Worm (Caenorhabditis elegans) whole organism, L1 larva: ENCODE measurements around the gene T09F3.5.
A peak's percentile ranks its signal among the peaks of the same experiment; 100 is the strongest.

Experiments
- C04F5.9 ChIP-seq: sonication (generic microtip); optimal IDR thresholded peaks from 2 replicates; lab custom pipeline; 2016; ENCODE audit warnings: missing genetic modification characterization, missing compliant biosample characterization
- C34B4.2 ChIP-seq: sonication (generic microtip); optimal IDR thresholded peaks from 2 replicates; lab custom pipeline; 2017; ENCODE audit warnings: mild to moderate bottlenecking, missing genetic modification characterization, missing compliant biosample characterization
- Y116A8C.19 ChIP-seq: sonication (generic microtip); optimal IDR thresholded peaks from 2 replicates; lab custom pipeline; 2016; ENCODE audit warnings: missing compliant biosample characterization, missing genetic modification characterization, borderline replicate concordance
- alr-1 ChIP-seq: fragments of 200-800 bp; sonication (Bioruptor generic); optimal IDR thresholded peaks from 2 replicates; lab custom pipeline; 2018; ENCODE audit warnings: borderline replicate concordance, mild to moderate bottlenecking, missing genetic modification characterization, missing compliant biosample characterization
- aly-2 ChIP-seq: fragments of 150-350 bp; optimal IDR thresholded peaks from 2 replicates; lab custom pipeline; 2014; ENCODE audit warnings: missing biosample characterization, missing genetic modification characterization
- ceh-63 ChIP-seq: fragments of 200-800 bp; sonication (Bioruptor generic); optimal IDR thresholded peaks from 2 replicates; lab custom pipeline; 2018; ENCODE audit warnings: mild to moderate bottlenecking, missing genetic modification characterization, missing compliant biosample characterization
- ceh-88 ChIP-seq: fragments of 200-800 bp; sonication (Bioruptor generic); IDR thresholded peaks from 2 replicates; pipeline ENCODE4 v1.3.6; 2022; ENCODE audit warnings: missing genetic modification characterization, missing compliant biosample characterization
- ceh-90 ChIP-seq: sonication (generic microtip); optimal IDR thresholded peaks from 2 replicates; lab custom pipeline; 2016; ENCODE audit warnings: missing genetic modification characterization, missing compliant biosample characterization
- dpl-1 ChIP-seq, 3 experiments: fragments of 150-350 bp in 2 of 3; sonication (generic microtip) in 1 of 3; optimal IDR thresholded peaks; 2 replicates each; lab custom pipeline; 2014 to 2017; ENCODE audit warnings: missing biosample characterization in 3 of 3, missing genetic modification characterization in 3 of 3, missing genetic modification reagents in 3 of 3
- dsc-1 ChIP-seq: sonication (generic microtip); optimal IDR thresholded peaks from 2 replicates; lab custom pipeline; 2016; ENCODE audit warnings: mild to moderate bottlenecking, missing genetic modification characterization, missing compliant biosample characterization
- efl-1 ChIP-seq, 4 experiments: fragments of 150-350 bp; optimal IDR thresholded peaks in 3 of 4; peaks in 1 of 4; 1 replicate in 1 of 4; 2 replicates in 3 of 4; lab custom pipeline; 2014; ENCODE audit warnings: missing biosample characterization in 2 of 4, missing genetic modification characterization in 2 of 4, missing genetic modification reagents in 2 of 4
- egl-13 ChIP-seq: sonication (generic microtip); optimal IDR thresholded peaks from 2 replicates; lab custom pipeline; 2016; ENCODE audit warnings: missing genotype, missing genetic modification reagents, missing genetic modification characterization, missing compliant biosample characterization
- elt-3 ChIP-seq, 6 experiments: fragments of 150-350 bp in 1 of 6; sonication (generic microtip); optimal IDR thresholded peaks; 2 replicates each; lab custom pipeline; 2017 to 2018; ENCODE audit warnings: missing biosample characterization in 6 of 6, missing genetic modification characterization in 6 of 6, inconsistent platforms in 1 of 6
- ets-5 ChIP-seq: fragments of 200-800 bp; sonication (Bioruptor generic); IDR thresholded peaks from 2 replicates; pipeline ENCODE4 v1.3.6; 2022; ENCODE audit warnings: missing genetic modification characterization, missing compliant biosample characterization
- fkh-4 ChIP-seq: sonication (generic microtip); optimal IDR thresholded peaks from 2 replicates; lab custom pipeline; 2016; ENCODE audit warnings: missing compliant biosample characterization, missing genetic modification characterization, borderline replicate concordance
- fkh-8 ChIP-seq: sonication (generic microtip); optimal IDR thresholded peaks from 2 replicates; lab custom pipeline; 2016; ENCODE audit warnings: mild to moderate bottlenecking, missing genetic modification characterization, missing compliant biosample characterization
- grh-1 ChIP-seq: fragments of 200-800 bp; sonication (Bioruptor generic); IDR thresholded peaks from 2 replicates; pipeline ENCODE4 v1.3.6; 2022; ENCODE audit warnings: missing genetic modification reagents, missing genetic modification characterization, missing compliant biosample characterization
- hlh-4 ChIP-seq: sonication (generic microtip); optimal IDR thresholded peaks from 2 replicates; lab custom pipeline; 2016; ENCODE audit warnings: mild to moderate bottlenecking, missing genetic modification characterization, missing compliant biosample characterization
- irx-1 ChIP-seq: sonication (generic microtip); optimal IDR thresholded peaks from 2 replicates; lab custom pipeline; 2016; ENCODE audit warnings: missing genetic modification characterization, missing compliant biosample characterization
- jun-1 ChIP-seq: fragments of 150-350 bp; optimal IDR thresholded peaks from 2 replicates; lab custom pipeline; 2014; ENCODE audit warnings: missing biosample characterization, missing genetic modification reagents, missing genetic modification characterization
- lin-14 ChIP-seq: fragments of 200-800 bp; sonication (Bioruptor generic); optimal IDR thresholded peaks from 2 replicates; lab custom pipeline; 2018; ENCODE audit warnings: mild to moderate bottlenecking, missing genetic modification characterization, moderate library complexity, missing compliant biosample characterization
- lin-15B ChIP-seq: fragments of 150-350 bp; sonication (generic microtip); optimal IDR thresholded peaks from 3 replicates; lab custom pipeline; 2014; ENCODE audit warnings: missing biosample characterization, missing genetic modification characterization
- lin-35 ChIP-seq, 2 experiments: fragments of 150-350 bp; optimal IDR thresholded peaks; 2 replicates each; lab custom pipeline; 2014; ENCODE audit warnings: missing biosample characterization in 2 of 2, missing genetic modification characterization in 2 of 2, missing genetic modification reagents in 2 of 2
- lin-39 ChIP-seq: fragments of 150-350 bp; optimal IDR thresholded peaks from 2 replicates; lab custom pipeline; 2014; ENCODE audit warnings: missing biosample characterization, missing genetic modification reagents, missing genetic modification characterization
- lsy-2 ChIP-seq, 2 experiments: fragments of 150-350 bp; optimal IDR thresholded peaks; 2 replicates each; lab custom pipeline; 2014; ENCODE audit warnings: missing biosample characterization in 2 of 2, missing genetic modification characterization in 2 of 2
- mdl-1 ChIP-seq, 2 experiments: fragments of 150-350 bp; optimal IDR thresholded peaks; 2 replicates each; lab custom pipeline; 2014 to 2017; ENCODE audit warnings: missing biosample characterization in 2 of 2, missing genetic modification characterization in 2 of 2, inconsistent platforms in 1 of 2
- mep-1 ChIP-seq: fragments of 150-350 bp; optimal IDR thresholded peaks from 2 replicates; lab custom pipeline; 2014; ENCODE audit warnings: missing biosample characterization, missing genetic modification characterization
- nhr-11 ChIP-seq: fragments of 150-350 bp; optimal IDR thresholded peaks from 2 replicates; lab custom pipeline; 2014; ENCODE audit warnings: missing biosample characterization, missing genetic modification characterization
- nhr-12 ChIP-seq: sonication (generic microtip); optimal IDR thresholded peaks from 2 replicates; lab custom pipeline; 2017; ENCODE audit warnings: missing biosample characterization, missing genetic modification characterization
- nhr-19 ChIP-seq: fragments of 200-800 bp; sonication (Bioruptor generic); conservative IDR thresholded peaks from 2 replicates; pipeline ENCODE4 v1.3.6; 2022; ENCODE audit warnings: missing genetic modification characterization, missing compliant biosample characterization
- nhr-20 ChIP-seq: sonication (generic microtip); optimal IDR thresholded peaks from 2 replicates; lab custom pipeline; 2016; ENCODE audit warnings: mild to moderate bottlenecking, missing genetic modification characterization, missing compliant biosample characterization
- nhr-237 ChIP-seq: fragments of 150-350 bp; optimal IDR thresholded peaks from 2 replicates; lab custom pipeline; 2014; ENCODE audit warnings: missing biosample characterization, missing genetic modification characterization
- nhr-28 ChIP-seq: fragments of 150-350 bp; optimal IDR thresholded peaks from 2 replicates; lab custom pipeline; 2014; ENCODE audit warnings: missing biosample characterization, missing genetic modification characterization
- nhr-71 ChIP-seq: sonication (generic microtip); optimal IDR thresholded peaks from 2 replicates; lab custom pipeline; 2016; ENCODE audit warnings: mild to moderate bottlenecking, missing genetic modification characterization, moderate library complexity, missing compliant biosample characterization
- nhr-76 ChIP-seq: sonication (generic microtip); optimal IDR thresholded peaks from 2 replicates; lab custom pipeline; 2017; ENCODE audit warnings: missing biosample characterization, missing genetic modification characterization
- nhr-77 ChIP-seq: fragments of 150-350 bp; optimal IDR thresholded peaks from 2 replicates; lab custom pipeline; 2014; ENCODE audit warnings: missing biosample characterization, missing genetic modification characterization
- nhr-84 ChIP-seq: sonication (generic microtip); optimal IDR thresholded peaks from 2 replicates; lab custom pipeline; 2017; ENCODE audit warnings: missing biosample characterization, missing genetic modification characterization
- pag-3 ChIP-seq: sonication (generic microtip); optimal IDR thresholded peaks from 2 replicates; lab custom pipeline; 2017; ENCODE audit warnings: missing genetic modification characterization, mild to moderate bottlenecking, missing compliant biosample characterization, antibody characterized with exemption, borderline replicate concordance; ENCODE audit not compliant: insufficient read depth
- pax-3 ChIP-seq: fragments of 200-800 bp; sonication (Bioruptor generic); optimal IDR thresholded peaks from 2 replicates; lab custom pipeline; 2018; ENCODE audit warnings: mild to moderate bottlenecking, missing genetic modification characterization, moderate library complexity, missing compliant biosample characterization
- pqm-1 ChIP-seq: sonication (generic microtip); optimal IDR thresholded peaks from 3 replicates; lab custom pipeline; 2017; ENCODE audit warnings: missing biosample characterization, missing genetic modification characterization
- skn-1 ChIP-seq: fragments of 150-350 bp; optimal IDR thresholded peaks from 2 replicates; lab custom pipeline; 2014; ENCODE audit warnings: missing biosample characterization, missing genetic modification characterization
- snu-23 ChIP-seq: sonication (generic microtip); optimal IDR thresholded peaks from 2 replicates; lab custom pipeline; 2016; ENCODE audit warnings: missing genetic modification characterization, missing compliant biosample characterization
- sox-4 ChIP-seq: sonication (generic microtip); optimal IDR thresholded peaks from 2 replicates; lab custom pipeline; 2016; ENCODE audit warnings: missing genetic modification characterization, missing compliant biosample characterization
- sptf-1 ChIP-seq: fragments of 150-350 bp; optimal IDR thresholded peaks from 2 replicates; lab custom pipeline; 2014; ENCODE audit warnings: missing biosample characterization, missing genetic modification characterization
- tlp-1 ChIP-seq: fragments of 150-350 bp; optimal IDR thresholded peaks from 2 replicates; lab custom pipeline; 2014; ENCODE audit warnings: missing biosample characterization, missing genetic modification characterization
- unc-130 ChIP-seq: fragments of 150-350 bp; optimal IDR thresholded peaks from 2 replicates; lab custom pipeline; 2017; ENCODE audit warnings: missing biosample characterization, missing genetic modification characterization, inconsistent platforms
- unc-62 ChIP-seq: fragments of 150-350 bp; optimal IDR thresholded peaks from 2 replicates; lab custom pipeline; 2014; ENCODE audit warnings: missing biosample characterization, missing genetic modification reagents, missing genetic modification characterization
- unc-98 ChIP-seq: fragments of 200-800 bp; sonication (Bioruptor generic); IDR thresholded peaks from 2 replicates; pipeline ENCODE4 v1.3.6; 2022; ENCODE audit warnings: missing genetic modification characterization, missing compliant biosample characterization
- vab-15 ChIP-seq: sonication (generic microtip); optimal IDR thresholded peaks from 2 replicates; lab custom pipeline; 2017; ENCODE audit warnings: missing genotype, mild to moderate bottlenecking, missing genetic modification characterization, missing compliant biosample characterization
- zag-1 ChIP-seq: fragments of 150-350 bp; optimal IDR thresholded peaks from 2 replicates; lab custom pipeline; 2014; ENCODE audit warnings: missing biosample characterization, missing genetic modification characterization
- zip-4 ChIP-seq: fragments of 200-800 bp; sonication (Bioruptor generic); optimal IDR thresholded peaks from 2 replicates; lab custom pipeline; 2018; ENCODE audit warnings: mild to moderate bottlenecking, missing genetic modification characterization, moderate library complexity, missing compliant biosample characterization
- ztf-11 ChIP-seq, 2 experiments: sonication (generic microtip); optimal IDR thresholded peaks; 2 replicates each; lab custom pipeline; 2016 to 2017; ENCODE audit warnings: missing genetic modification characterization in 2 of 2, missing biosample characterization in 1 of 2, missing compliant biosample characterization in 1 of 2
- ztf-4 ChIP-seq: fragments of 150-350 bp; optimal IDR thresholded peaks from 2 replicates; lab custom pipeline; 2014; ENCODE audit warnings: missing biosample characterization, missing genetic modification characterization

Gene T09F3.5

ce11 chrII:10350487-10350886 is 46.2 kb upstream of the T09F3.5 start, which contains the start of gene C07E3.9 (continued):
- no peak for TF ChIP-seq jun-1 (tag; lab: Kevin White, UChicago)
- no peak for TF ChIP-seq mdl-1 (tag; optimal IDR thresholded peaks at IDR 0.05; lab: Kevin White, UChicago)
- TF ChIP-seq ceh-90 (tag; lab: Kevin White, UChicago) = no peak
- TF ChIP-seq ets-5 (GFP tag; lab: Robert Waterston, UW) = no peak
- TF ChIP-seq fkh-4 (tag; lab: Kevin White, UChicago) = no peak
- TF ChIP-seq dpl-1 (GFP tag; optimal IDR thresholded peaks at IDR 0.05; lab: Kevin White, UChicago) = peak; percentile 90 to 96 (median 93)
- TF ChIP-seq efl-1 (optimal IDR thresholded peaks at IDR 0.05; lab: Kevin White, UChicago) = peak; percentile 94 to 97
- TF ChIP-seq efl-1 (GFP tag; optimal IDR thresholded peaks at IDR 0.05 in 1 of 2; lab: Kevin White, UChicago) = peak; percentile 94 to 99
- TF ChIP-seq grh-1 (GFP tag; lab: Robert Waterston, UW) = no peak
- TF ChIP-seq alr-1 (tag; lab: Kevin White, UChicago) = no peak
- no peak for TF ChIP-seq dsc-1 (tag; lab: Kevin White, UChicago)
- TF ChIP-seq ztf-4 (tag; lab: Kevin White, UChicago) = no peak
- peak; percentile 27 to 81 for TF ChIP-seq lsy-2 (tag; optimal IDR thresholded peaks at IDR 0.05; lab: Kevin White, UChicago)
- TF ChIP-seq tlp-1 (tag; lab: Kevin White, UChicago) = no peak
- TF ChIP-seq pax-3 = no peak
- no peak for TF ChIP-seq zag-1 (tag; lab: Kevin White, UChicago)
- TF ChIP-seq vab-15 = no peak
- no peak for TF ChIP-seq pag-3 (tag; lab: Kevin White, UChicago)
- TF ChIP-seq ztf-11 (tag; optimal IDR thresholded peaks at IDR 0.05; lab: Kevin White, UChicago) = no peak
- TF ChIP-seq sptf-1 (tag; lab: Kevin White, UChicago) = no peak
- no peak for TF ChIP-seq ceh-88
- peak; percentile 94 to 98 for TF ChIP-seq lin-35 (GFP tag; optimal IDR thresholded peaks at IDR 0.05; lab: Kevin White, UChicago)
- no peak for TF ChIP-seq sox-4
- TF ChIP-seq unc-98 = no peak
- no peak for TF ChIP-seq mep-1 (tag; lab: Kevin White, UChicago)
- TF ChIP-seq skn-1 (tag; lab: Kevin White, UChicago) = peak; percentile 28
- TF ChIP-seq elt-3 (tag; optimal IDR thresholded peaks at IDR 0.05; lab: Kevin White, UChicago) = peak in 1 of 6 experiments; percentile 21
- TF ChIP-seq ceh-63 (GFP tag; lab: Kevin White, UChicago) = no peak
- no peak for TF ChIP-seq nhr-77 (tag; lab: Kevin White, UChicago)
- TF ChIP-seq aly-2 (tag; lab: Kevin White, UChicago) = no peak
- TF ChIP-seq snu-23 = peak; percentile 50
- TF ChIP-seq nhr-84 (tag; lab: Kevin White, UChicago) = no peak
- TF ChIP-seq C04F5.9 (tag; lab: Kevin White, UChicago) = no peak
- no peak for TF ChIP-seq pqm-1 (tag; lab: Kevin White, UChicago)
- peak; percentile 27 for TF ChIP-seq unc-130 (tag; lab: Kevin White, UChicago)
- no peak for TF ChIP-seq zip-4 (GFP tag; lab: Kevin White, UChicago)
- peak; percentile 41 for TF ChIP-seq lin-15B (tag; lab: Kevin White, UChicago)
- TF ChIP-seq nhr-20 (tag; lab: Kevin White, UChicago) = peak; percentile 20
- no peak for TF ChIP-seq nhr-76 (tag; lab: Kevin White, UChicago)
- TF ChIP-seq fkh-8 (tag; lab: Kevin White, UChicago) = no peak
- no peak for TF ChIP-seq Y116A8C.19 (tag; lab: Kevin White, UChicago)
- no peak for TF ChIP-seq irx-1
- TF ChIP-seq lin-14 (GFP tag; lab: Kevin White, UChicago) = no peak
- TF ChIP-seq lin-39 (tag; lab: Kevin White, UChicago) = no peak
- TF ChIP-seq nhr-237 (tag; lab: Kevin White, UChicago) = no peak
- TF ChIP-seq nhr-19 (GFP tag; lab: Robert Waterston, UW) = no peak; the same call in 1 of the 2 replicates
- TF ChIP-seq nhr-28 = no peak
- TF ChIP-seq egl-13 (tag; lab: Kevin White, UChicago) = no peak
- TF ChIP-seq unc-62 = no peak
- no peak for TF ChIP-seq C34B4.2 (tag; lab: Kevin White, UChicago)
- no peak for TF ChIP-seq nhr-12 (tag; lab: Kevin White, UChicago)
- TF ChIP-seq hlh-4 (tag; lab: Kevin White, UChicago) = no peak
- TF ChIP-seq nhr-11 (tag; lab: Kevin White, UChicago) = no peak
- peak; percentile 11 for TF ChIP-seq nhr-71 (tag; lab: Kevin White, UChicago)
